Worm (Caenorhabditis elegans) whole organism, L1 larva: Measurements from ENCODE around the gene Y54G2A.41.

Experiments
- aha-1 ChIP-seq: fragments of 150-350 bp; optimal IDR thresholded peaks from 2 replicates; lab custom pipeline; 2014; ENCODE audit warnings: missing biosample characterization, missing genetic modification characterization
- nhr-12 ChIP-seq: sonication (generic microtip); optimal IDR thresholded peaks from 2 replicates; lab custom pipeline; 2017; ENCODE audit warnings: missing biosample characterization, missing genetic modification characterization
- snpc-4 ChIP-seq: fragments of 150-350 bp; optimal IDR thresholded peaks from 2 replicates; lab custom pipeline; 2014; ENCODE audit warnings: missing biosample characterization, missing genetic modification characterization
- sox-4 ChIP-seq: sonication (generic microtip); optimal IDR thresholded peaks from 2 replicates; lab custom pipeline; 2016; ENCODE audit warnings: missing genetic modification characterization, missing compliant biosample characterization
- sptf-1 ChIP-seq: fragments of 150-350 bp; optimal IDR thresholded peaks from 2 replicates; lab custom pipeline; 2014; ENCODE audit warnings: missing biosample characterization, missing genetic modification characterization

DNA sequence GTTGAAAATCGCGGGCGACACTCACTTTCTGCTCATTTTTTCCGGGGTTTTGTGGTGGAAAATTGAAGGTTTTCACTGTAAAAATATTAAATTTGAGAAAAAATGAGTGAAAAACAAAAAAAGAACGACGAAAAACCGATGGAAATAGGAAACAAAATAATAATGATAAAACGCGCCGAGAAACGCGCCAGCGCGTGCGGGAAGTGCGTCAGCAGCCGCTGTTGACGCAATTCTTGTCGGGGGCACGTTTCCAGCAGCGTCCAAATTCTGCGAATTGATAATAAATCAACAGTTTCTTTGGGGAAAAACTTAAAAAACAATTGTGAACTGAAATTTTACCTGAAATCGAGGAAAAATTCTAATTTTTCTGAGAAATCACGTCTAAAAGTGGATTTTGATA lies 25.9 kb upstream of the Y54G2A.41 start, which contains the start of gene ubxn-2:
- TF ChIP-seq aha-1 (tag; lab: Kevin White, UChicago) = peak; percentile 25
- TF ChIP-seq sox-4 (tag; lab: Kevin White, UChicago) = peak; percentile 75
- no peak for TF ChIP-seq nhr-12
- TF ChIP-seq snpc-4 = peak; percentile 73
- no peak for TF ChIP-seq sptf-1 (tag; lab: Kevin White, UChicago)
